Worm (Caenorhabditis elegans) whole organism, midembryonic: ENCODE measurements around the gene ceh-19.

Source experiments
- cog-1 ChIP-seq: sonication (generic microtip); optimal IDR thresholded peaks from 2 replicates; lab custom pipeline; 2016; ENCODE audit warnings: missing genetic modification characterization, missing compliant biosample characterization
- flt-1 ChIP-seq: fragments of 200-800 bp; sonication (Bioruptor generic); IDR thresholded peaks from 2 replicates; pipeline ENCODE4 v1.3.6; 2022; ENCODE audit warnings: missing genetic modification characterization, missing compliant biosample characterization
- med-1 ChIP-seq: sonication (generic microtip); optimal IDR thresholded peaks from 2 replicates; lab custom pipeline; 2017; ENCODE audit warnings: missing genetic modification characterization, mild to moderate bottlenecking, missing compliant biosample characterization, antibody characterized with exemption, missing genetic modification reagents; ENCODE audit not compliant: insufficient read depth
- ref-1 ChIP-seq: fragments of 200-800 bp; sonication (Bioruptor generic); conservative IDR thresholded peaks from 2 replicates; pipeline ENCODE4 v1.3.6; 2022; ENCODE audit warnings: missing genetic modification reagents, missing genetic modification characterization, missing compliant biosample characterization
- tab-1 ChIP-seq: fragments of 200-800 bp; sonication (Bioruptor generic); IDR thresholded peaks from 2 replicates; pipeline ENCODE4 v1.3.6; 2022; ENCODE audit warnings: missing genetic modification characterization, missing compliant biosample characterization
- ztf-23 ChIP-seq: fragments of 200-800 bp; sonication (Bioruptor generic); IDR thresholded peaks from 2 replicates; pipeline ENCODE4 v1.3.6; 2022; ENCODE audit warnings: missing genetic modification reagents, missing genetic modification characterization, missing compliant biosample characterization
- ztf-29 ChIP-seq: fragments of 200-800 bp; sonication (Bioruptor generic); IDR thresholded peaks from 2 replicates; pipeline ENCODE4 v1.3.6; 2022; ENCODE audit warnings: missing genetic modification reagents, missing genetic modification characterization, missing compliant biosample characterization

- TF ChIP-seq flt-1 (GFP tag; lab: Robert Waterston, UW), result no peak
- no peak for TF ChIP-seq tab-1 (GFP tag; lab: Robert Waterston, UW)
- TF ChIP-seq ztf-23 (GFP tag; lab: Robert Waterston, UW), result no peak
- TF ChIP-seq med-1 (GFP tag; lab: Kevin White, UChicago), result no peak
- TF ChIP-seq ref-1 (GFP tag; lab: Robert Waterston, UW), result no peak
- no peak for TF ChIP-seq cog-1 (tag; lab: Kevin White, UChicago)
- no peak for TF ChIP-seq ztf-29 (GFP tag; lab: Robert Waterston, UW)
Observed at ce11 chrIV:7987083-7987482, 31.3 kb upstream of the ceh-19 start, which contains the start of gene mec-17.
